Fruit fly (Drosophila melanogaster) whole organism, embryonic: ENCODE data around the gene Tnpo-SR.

Experiments used
- ATbp ChIP-seq: fragments of 200-800 bp; sonication (Bioruptor generic); optimal IDR thresholded peaks from 2 replicates; lab custom pipeline; 2017; ENCODE audit warnings: missing biosample characterization, mild to moderate bottlenecking, missing genetic modification characterization, missing genetic modification reagents
- Aef1 ChIP-seq: fragments of 200-800 bp; sonication (Bioruptor generic); IDR thresholded peaks from 3 replicates; pipeline ENCODE4 v1.3.6; 2022; ENCODE audit warnings: missing biosample characterization, missing genetic modification characterization
- Asciz ChIP-seq: fragments of 200-800 bp; sonication (Bioruptor generic); optimal IDR thresholded peaks from 2 replicates; lab custom pipeline; 2017; ENCODE audit warnings: missing biosample characterization, mild to moderate bottlenecking, missing genetic modification characterization, missing genetic modification reagents
- B-H2 ChIP-seq: fragments of 200-800 bp; sonication (Bioruptor generic); optimal IDR thresholded peaks from 2 replicates; lab custom pipeline; 2018; ENCODE audit warnings: missing biosample characterization, mild to moderate bottlenecking, missing genetic modification characterization
- CG10274 ChIP-seq: fragments of 200-800 bp; sonication (Bioruptor generic); optimal IDR thresholded peaks from 3 replicates; lab custom pipeline; 2017; ENCODE audit warnings: missing biosample characterization, mild to moderate bottlenecking, missing genetic modification characterization
- CG11696 ChIP-seq: fragments of 200-800 bp; sonication (Bioruptor generic); IDR thresholded peaks from 2 replicates; pipeline ENCODE4 v1.3.6; 2022; ENCODE audit warnings: missing biosample characterization, missing genetic modification characterization
- CG13123 ChIP-seq: fragments of 200-800 bp; sonication (Bioruptor generic); optimal IDR thresholded peaks from 2 replicates; lab custom pipeline; 2016; ENCODE audit warnings: missing biosample characterization, missing genetic modification characterization
- CG14860 ChIP-seq: fragments of 200-800 bp; sonication (Bioruptor generic); IDR thresholded peaks from 3 replicates; pipeline ENCODE4 v1.3.6; 2022; ENCODE audit warnings: missing biosample characterization, missing genetic modification characterization; ENCODE audit not compliant: partially characterized antibody
- CG1603 ChIP-seq: fragments of 200-800 bp; sonication (Bioruptor generic); optimal IDR thresholded peaks from 2 replicates; lab custom pipeline; 2019; ENCODE audit warnings: missing biosample characterization, mild to moderate bottlenecking, missing genetic modification characterization, moderate library complexity
- CG18011 ChIP-seq: fragments of 200-800 bp; sonication (Bioruptor generic); optimal IDR thresholded peaks from 2 replicates; lab custom pipeline; 2017; ENCODE audit warnings: missing biosample characterization, missing genetic modification characterization, mild to moderate bottlenecking, moderate library complexity, missing genotype
- CG18599 ChIP-seq: fragments of 200-800 bp; sonication (Bioruptor generic); optimal IDR thresholded peaks from 3 replicates; lab custom pipeline; 2017; ENCODE audit warnings: missing biosample characterization, missing genetic modification characterization, mild to moderate bottlenecking, moderate library complexity, missing genetic modification reagents
- CG3407 ChIP-seq: fragments of 200-800 bp; sonication (Bioruptor generic); optimal IDR thresholded peaks from 2 replicates; lab custom pipeline; 2018; ENCODE audit warnings: missing biosample characterization, mild to moderate bottlenecking, missing genetic modification characterization
- CG4617 ChIP-seq: fragments of 200-800 bp; sonication (Bioruptor generic); optimal IDR thresholded peaks from 3 replicates; lab custom pipeline; 2016; ENCODE audit warnings: missing biosample characterization, missing genetic modification characterization, borderline replicate concordance
- Dip2 ChIP-seq: fragments of 200-800 bp; sonication (Bioruptor generic); IDR thresholded peaks from 2 replicates; pipeline ENCODE4 v1.3.6; 2022; ENCODE audit warnings: missing biosample characterization, missing genetic modification characterization
- Doc3 ChIP-seq: fragments of 200-800 bp; sonication (Bioruptor generic); IDR thresholded peaks from 3 replicates; pipeline ENCODE4 v1.3.6; 2022; ENCODE audit warnings: missing biosample characterization, missing genetic modification characterization; ENCODE audit not compliant: partially characterized antibody
- ERR ChIP-seq: fragments of 200-800 bp; sonication (Bioruptor generic); optimal IDR thresholded peaks from 2 replicates; lab custom pipeline; 2016; ENCODE audit warnings: missing biosample characterization, missing genetic modification characterization
- Elba2 ChIP-seq: fragments of 200-800 bp; sonication (Bioruptor generic); optimal IDR thresholded peaks from 3 replicates; lab custom pipeline; 2016; ENCODE audit warnings: missing biosample characterization, missing genetic modification characterization
- H2.0 ChIP-seq: fragments of 200-800 bp; sonication (Bioruptor generic); IDR thresholded peaks from 2 replicates; pipeline ENCODE4 v1.3.6; 2022; ENCODE audit warnings: missing biosample characterization, missing genetic modification characterization
- HLH3B ChIP-seq: fragments of 200-800 bp; sonication (Bioruptor generic); IDR thresholded peaks from 2 replicates; pipeline ENCODE4 v1.3.6; 2022; ENCODE audit warnings: missing biosample characterization, missing genetic modification characterization
- Hr39 ChIP-seq: fragments of >200 bp; optimal IDR thresholded peaks from 2 replicates; lab custom pipeline; 2017
- MTF-1 ChIP-seq: fragments of 200-800 bp; sonication (Bioruptor generic); optimal IDR thresholded peaks from 2 replicates; lab custom pipeline; 2018; ENCODE audit warnings: missing biosample characterization, mild to moderate bottlenecking, missing genetic modification characterization, borderline replicate concordance
- NC2β ChIP-seq: fragments of 200-800 bp; sonication (Bioruptor generic); optimal IDR thresholded peaks from 2 replicates; lab custom pipeline; 2016; ENCODE audit warnings: missing biosample characterization, missing genetic modification characterization
- abd-A ChIP-seq: fragments of 200-800 bp; sonication (Bioruptor generic); optimal IDR thresholded peaks from 3 replicates; lab custom pipeline; 2019; ENCODE audit warnings: missing biosample characterization, mild to moderate bottlenecking, missing genetic modification characterization, moderate library complexity
- ap ChIP-seq: fragments of 200-800 bp; sonication (Bioruptor generic); IDR thresholded peaks from 2 replicates; pipeline ENCODE4 v1.3.6; 2022; ENCODE audit warnings: missing biosample characterization, missing genetic modification characterization
- ato ChIP-seq: fragments of 200-800 bp; sonication (Bioruptor generic); IDR thresholded peaks from 2 replicates; pipeline ENCODE4 v1.3.6; 2022; ENCODE audit warnings: missing biosample characterization, missing genetic modification characterization; ENCODE audit not compliant: partially characterized antibody
- bab2 ChIP-seq: fragments of 200-800 bp; sonication (Bioruptor generic); optimal IDR thresholded peaks from 2 replicates; lab custom pipeline; 2016; ENCODE audit warnings: missing biosample characterization, missing genetic modification characterization
- bcd ChIP-seq: fragments of 200-800 bp; sonication (Bioruptor generic); optimal IDR thresholded peaks from 2 replicates; lab custom pipeline; 2017; ENCODE audit warnings: missing biosample characterization, mild to moderate bottlenecking, missing genetic modification characterization
- caup ChIP-seq: fragments of 200-800 bp; sonication (Bioruptor generic); optimal IDR thresholded peaks from 3 replicates; lab custom pipeline; 2017; ENCODE audit warnings: missing biosample characterization, mild to moderate bottlenecking, missing genetic modification characterization, moderate library complexity; ENCODE audit not compliant: severe bottlenecking
- crol ChIP-seq: fragments of 200-800 bp; sonication (Bioruptor generic); IDR thresholded peaks from 2 replicates; pipeline ENCODE4 v1.3.6; 2022; ENCODE audit warnings: missing biosample characterization, missing genetic modification characterization
- eve ChIP-seq, 2 experiments: fragments of >200 bp; optimal IDR thresholded peaks; 2 replicates each; lab custom pipeline; 2017; ENCODE audit warnings: missing biosample characterization in 2 of 2, missing genetic modification characterization in 2 of 2
- fd102C ChIP-seq: fragments of 200-800 bp; sonication (Bioruptor generic); optimal IDR thresholded peaks from 2 replicates; lab custom pipeline; 2018; ENCODE audit warnings: missing biosample characterization, mild to moderate bottlenecking, missing genetic modification characterization, moderate library complexity
- gsb ChIP-seq: fragments of 200-800 bp; sonication (Bioruptor generic); IDR thresholded peaks from 2 replicates; pipeline ENCODE4 v1.3.6; 2022; ENCODE audit warnings: missing biosample characterization, missing genetic modification characterization
- inv ChIP-seq: fragments of 200-800 bp; sonication (Bioruptor generic); IDR thresholded peaks from 2 replicates; pipeline ENCODE4 v1.3.6; 2022; ENCODE audit warnings: missing biosample characterization, missing genetic modification characterization; ENCODE audit not compliant: partially characterized antibody
- jumu ChIP-seq: fragments of 200-800 bp; sonication (Bioruptor generic); optimal IDR thresholded peaks from 3 replicates; lab custom pipeline; 2016; ENCODE audit warnings: missing biosample characterization, missing genetic modification characterization
- klu ChIP-seq: fragments of 200-800 bp; sonication (Bioruptor generic); IDR thresholded peaks from 2 replicates; pipeline ENCODE4 v1.3.6; 2022; ENCODE audit warnings: missing biosample characterization, missing genetic modification characterization
- knrl ChIP-seq: fragments of 200-800 bp; sonication (Bioruptor generic); IDR thresholded peaks from 3 replicates; pipeline ENCODE4 v1.3.6; 2022; ENCODE audit warnings: missing biosample characterization, missing genetic modification characterization; ENCODE audit not compliant: partially characterized antibody
- lab ChIP-seq: fragments of 200-800 bp; sonication (Bioruptor generic); optimal IDR thresholded peaks from 3 replicates; lab custom pipeline; 2017; ENCODE audit warnings: missing biosample characterization, missing genetic modification characterization, mild to moderate bottlenecking, moderate library complexity, missing genetic modification reagents
- mirr ChIP-seq: fragments of 200-800 bp; sonication (Bioruptor generic); optimal IDR thresholded peaks from 3 replicates; lab custom pipeline; 2018; ENCODE audit warnings: missing biosample characterization, mild to moderate bottlenecking, missing genetic modification characterization
- onecut ChIP-seq: fragments of 200-800 bp; sonication (Bioruptor generic); IDR thresholded peaks from 2 replicates; pipeline ENCODE4 v1.3.6; 2022; ENCODE audit warnings: missing biosample characterization, missing genetic modification characterization
- pan ChIP-seq, 4 experiments: fragments of >200 bp in 3 of 4; fragments of 200-800 bp in 1 of 4; sonication (Bioruptor generic) in 1 of 4; optimal IDR thresholded peaks in 3 of 4; IDR thresholded peaks in 1 of 4; 2 replicates each; pipeline versions ENCODE4 v1.3.6 to Lab custom; 2017 to 2022; ENCODE audit warnings: missing biosample characterization in 2 of 4, missing genetic modification characterization in 2 of 4, mixed read lengths in 1 of 4
- pfk ChIP-seq: fragments of 200-800 bp; sonication (Bioruptor generic); optimal IDR thresholded peaks from 2 replicates; lab custom pipeline; 2018; ENCODE audit warnings: missing biosample characterization, mild to moderate bottlenecking, missing genetic modification characterization, moderate library complexity
- ro ChIP-seq: fragments of 200-800 bp; sonication (Bioruptor generic); IDR thresholded peaks from 2 replicates; pipeline ENCODE4 v1.3.6; 2022; ENCODE audit warnings: missing biosample characterization, missing genetic modification characterization
- slou ChIP-seq: fragments of 200-800 bp; sonication (Bioruptor generic); optimal IDR thresholded peaks from 3 replicates; lab custom pipeline; 2016; ENCODE audit warnings: missing biosample characterization, missing genetic modification characterization
- stwl ChIP-seq: fragments of 200-800 bp; sonication (Bioruptor generic); optimal IDR thresholded peaks from 3 replicates; lab custom pipeline; 2018; ENCODE audit warnings: missing biosample characterization, mild to moderate bottlenecking, missing genetic modification characterization, moderate library complexity
- tgo ChIP-seq: fragments of 200-800 bp; sonication (Bioruptor generic); IDR thresholded peaks from 3 replicates; pipeline ENCODE4 v1.3.6; 2022; ENCODE audit warnings: missing biosample characterization, missing genetic modification characterization
- tll ChIP-seq, 2 experiments: fragments of 200-800 bp in 1 of 2; fragments of >200 bp in 1 of 2; sonication (Bioruptor generic) in 1 of 2; optimal IDR thresholded peaks; 2 replicates each; lab custom pipeline; 2017 to 2019; ENCODE audit warnings: missing biosample characterization in 2 of 2, missing genetic modification characterization in 2 of 2, mild to moderate bottlenecking in 1 of 2, moderate library complexity in 1 of 2
- tup ChIP-seq: fragments of 200-800 bp; sonication (Bioruptor generic); optimal IDR thresholded peaks from 2 replicates; lab custom pipeline; 2016; ENCODE audit warnings: missing biosample characterization, mild to moderate bottlenecking, missing genetic modification characterization, moderate library complexity
- usp ChIP-seq: fragments of >200 bp; optimal IDR thresholded peaks from 2 replicates; lab custom pipeline; 2017; ENCODE audit warnings: missing biosample characterization, missing genetic modification characterization
- vvl ChIP-seq: fragments of 200-800 bp; sonication (Bioruptor generic); IDR thresholded peaks from 2 replicates; pipeline ENCODE4 v1.3.6; 2022; ENCODE audit warnings: missing biosample characterization, missing genetic modification characterization

Tnpo-SR gene

dm6 chr2L:2757930-2758556, 1.7 kb upstream of the Tnpo-SR start (continued):
- TF ChIP-seq Elba2 (GFP tag; lab: Kevin White, UChicago) (no peak), NC2β (no peak), pfk (GFP tag; lab: Kevin White, UChicago) (no peak), fd102C (no peak), vvl (GFP tag; lab: Robert Waterston, UW) (peak; percentile 14; the same call in 1 of the 2 replicates), CG3407 (GFP tag; lab: Kevin White, UChicago) (no peak), CG1603 (tag; lab: Kevin White, UChicago) (no peak), tup (GFP tag; lab: Kevin White, UChicago) (no peak), abd-A (tag; lab: Kevin White, UChicago) (peak; percentile 27), bcd (no peak), CG10274 (GFP tag; lab: Kevin White, UChicago) (no peak), Dip2 (no peak), caup (no peak), ap (GFP tag; lab: Robert Waterston, UW) (no peak), HLH3B (GFP tag; lab: Robert Waterston, UW) (no peak), knrl (GFP tag; lab: Robert Waterston, UW) (no peak), eve (GFP tag; optimal IDR thresholded peaks at IDR 0.05; lab: Kevin White, UChicago) (no peak), ato (GFP tag; lab: Robert Waterston, UW) (no peak), klu (GFP tag; lab: Robert Waterston, UW) (no peak), Asciz (GFP tag; lab: Kevin White, UChicago) (no peak), pan (optimal IDR thresholded peaks at IDR 0.05; lab: Kevin White, UChicago) (no peak), pan (GFP tag; optimal IDR thresholded peaks at IDR 0.05 in 1 of 2, IDR thresholded peaks at IDR 0.05 in 1 of 2) (no peak), H2.0 (GFP tag; lab: Robert Waterston, UW) (no peak), CG14860 (GFP tag; lab: Robert Waterston, UW) (no peak), crol (GFP tag; lab: Robert Waterston, UW) (no peak), tll (GFP tag; optimal IDR thresholded peaks at IDR 0.05; lab: Kevin White, UChicago) (no peak), inv (no peak), Aef1 (no peak), Hr39 (lab: Kevin White, UChicago) (no peak), usp (GFP tag; lab: Kevin White, UChicago) (no peak), CG11696 (GFP tag; lab: Robert Waterston, UW) (no peak), gsb (GFP tag; lab: Robert Waterston, UW) (no peak), ro (GFP tag; lab: Robert Waterston, UW) (no peak), tgo (GFP tag; lab: Robert Waterston, UW) (no peak), B-H2 (no peak), onecut (GFP tag; lab: Robert Waterston, UW) (0 out of 2 replicates have a peak, but pooled peaks have one; percentile 32), mirr (GFP tag; lab: Kevin White, UChicago) (no peak), MTF-1 (GFP tag; lab: Kevin White, UChicago) (no peak), slou (GFP tag; lab: Kevin White, UChicago) (no peak), jumu (no peak), CG18011 (GFP tag; lab: Kevin White, UChicago) (no peak), CG13123 (GFP tag; lab: Kevin White, UChicago) (no peak), ERR (no peak), CG18599 (GFP tag; lab: Kevin White, UChicago) (no peak), CG4617 (no peak), bab2 (GFP tag; lab: Kevin White, UChicago) (no peak), Doc3 (GFP tag; lab: Robert Waterston, UW) (no peak), lab (peak; percentile 10), ATbp (GFP tag; lab: Kevin White, UChicago) (no peak), stwl (no peak)
